Worm (Caenorhabditis elegans) whole organism, young adult: ENCODE results near the gene R01H2.7.

Experiments
- F39B2.1 ChIP-seq: fragments of 200-800 bp; sonication (Bioruptor generic); IDR thresholded peaks from 2 replicates; pipeline ENCODE4 v1.3.6; 2022; ENCODE audit warnings: missing genetic modification reagents, missing genetic modification characterization, missing compliant biosample characterization
- F49E8.2 ChIP-seq: sonication (generic microtip); optimal IDR thresholded peaks from 3 replicates; lab custom pipeline; 2017; ENCODE audit warnings: missing genetic modification characterization, mild to moderate bottlenecking, missing compliant biosample characterization, antibody characterized with exemption, moderate library complexity; ENCODE audit not compliant: insufficient read depth
- F57C9.4 ChIP-seq: sonication (generic microtip); optimal IDR thresholded peaks from 2 replicates; lab custom pipeline; 2017; ENCODE audit warnings: mild to moderate bottlenecking, missing genetic modification characterization, missing compliant biosample characterization
- ama-1 ChIP-seq, 3 experiments: fragments of 150-350 bp in 1 of 3; sonication (generic microtip) in 2 of 3; optimal IDR thresholded peaks; 2 replicates each; lab custom pipeline; 2014 to 2018; ENCODE audit warnings: missing biosample characterization in 2 of 3, missing genetic modification characterization in 2 of 3, missing genetic modification reagents in 2 of 3
- him-1 ChIP-seq: sonication (generic microtip); optimal IDR thresholded peaks from 2 replicates; lab custom pipeline; 2016; ENCODE audit warnings: missing genotype, missing genetic modification reagents, missing genetic modification characterization, missing compliant biosample characterization
- somi-1 ChIP-seq: fragments of 200-800 bp; sonication (Bioruptor generic); optimal IDR thresholded peaks from 2 replicates; lab custom pipeline; 2018; ENCODE audit warnings: mild to moderate bottlenecking, missing genetic modification characterization, missing compliant biosample characterization
- tbx-9 ChIP-seq: sonication (generic microtip); optimal IDR thresholded peaks from 2 replicates; lab custom pipeline; 2016; ENCODE audit warnings: borderline replicate concordance, missing genetic modification characterization, inconsistent platforms, missing compliant biosample characterization

ce11 chrIII:6992496-6992895, 53.0 kb downstream of the R01H2.7 start:
- TF ChIP-seq ama-1 (optimal IDR thresholded peaks at IDR 0.05; lab: Kevin White, UChicago) (no peak), ama-1 (GFP tag; optimal IDR thresholded peaks at IDR 0.05; lab: Kevin White, UChicago) (no peak), F57C9.4 (tag; lab: Kevin White, UChicago) (no peak), him-1 (tag; lab: Kevin White, UChicago) (no peak), F49E8.2 (tag; lab: Kevin White, UChicago) (no peak), F39B2.1 (GFP tag; lab: Robert Waterston, UW) (no peak), tbx-9 (tag; lab: Kevin White, UChicago) (no peak), somi-1 (GFP tag; lab: Kevin White, UChicago) (no peak)
